Worm (Caenorhabditis elegans) whole organism, young adult: ENCODE measurements around the gene F59B10.2.

Experiments
- B0336.3 ChIP-seq: fragments of 200-800 bp; sonication (Bioruptor generic); IDR thresholded peaks from 2 replicates; pipeline ENCODE4 v1.3.6; 2022; ENCODE audit warnings: missing genetic modification characterization, missing compliant biosample characterization
- C06A6.2 ChIP-seq: fragments of 200-800 bp; sonication (Bioruptor generic); conservative IDR thresholded peaks from 2 replicates; pipeline ENCODE4 v1.3.6; 2022; ENCODE audit warnings: missing genetic modification characterization, missing compliant biosample characterization
- F49E8.2 ChIP-seq: sonication (generic microtip); optimal IDR thresholded peaks from 3 replicates; lab custom pipeline; 2017; ENCODE audit warnings: missing genetic modification characterization, mild to moderate bottlenecking, missing compliant biosample characterization, antibody characterized with exemption, moderate library complexity; ENCODE audit not compliant: insufficient read depth
- ama-1 ChIP-seq, 3 experiments: fragments of 150-350 bp in 1 of 3; sonication (generic microtip) in 2 of 3; optimal IDR thresholded peaks; 2 replicates each; lab custom pipeline; 2014 to 2018; ENCODE audit warnings: missing biosample characterization in 2 of 3, missing genetic modification characterization in 2 of 3, missing genetic modification reagents in 2 of 3
- attf-5 ChIP-seq: fragments of 200-800 bp; sonication (Bioruptor generic); optimal IDR thresholded peaks from 2 replicates; lab custom pipeline; 2018; ENCODE audit warnings: mild to moderate bottlenecking, missing genetic modification characterization, missing compliant biosample characterization
- ceh-100 ChIP-seq: fragments of 200-800 bp; sonication (Bioruptor generic); IDR thresholded peaks from 2 replicates; pipeline ENCODE4 v1.3.6; 2022; ENCODE audit warnings: missing genetic modification reagents, missing genetic modification characterization, missing compliant biosample characterization
- ceh-79 ChIP-seq: sonication (generic microtip); optimal IDR thresholded peaks from 2 replicates; lab custom pipeline; 2017; ENCODE audit warnings: mild to moderate bottlenecking, missing genetic modification characterization, missing compliant biosample characterization
- hmg-1.2 ChIP-seq: fragments of 200-800 bp; sonication (Bioruptor generic); IDR thresholded peaks from 2 replicates; pipeline ENCODE4 v1.3.6; 2022; ENCODE audit warnings: missing genetic modification reagents, missing genetic modification characterization, missing compliant biosample characterization
- lin-40 ChIP-seq: sonication (generic microtip); optimal IDR thresholded peaks from 2 replicates; lab custom pipeline; 2016; ENCODE audit warnings: missing genetic modification characterization, mild to moderate bottlenecking, missing compliant biosample characterization, missing genotype, missing genetic modification reagents
- nfya-1 ChIP-seq: sonication (generic microtip); optimal IDR thresholded peaks from 2 replicates; lab custom pipeline; 2017; ENCODE audit warnings: antibody characterized with exemption, missing compliant biosample characterization, missing genetic modification characterization, borderline replicate concordance; ENCODE audit not compliant: insufficient read depth
- pha-4 ChIP-seq: fragments of 150-350 bp; sonication (generic microtip); optimal IDR thresholded peaks from 2 replicates; lab custom pipeline; 2014; ENCODE audit warnings: missing biosample characterization, missing genetic modification reagents, missing genetic modification characterization
- sea-2 ChIP-seq: fragments of 200-800 bp; sonication (Bioruptor generic); IDR thresholded peaks from 2 replicates; pipeline ENCODE4 v1.3.6; 2022; ENCODE audit warnings: missing genetic modification characterization, missing compliant biosample characterization
- snpc-1.3 ChIP-seq: sonication (generic microtip); optimal IDR thresholded peaks from 2 replicates; lab custom pipeline; 2017; ENCODE audit warnings: missing genetic modification characterization, mild to moderate bottlenecking, missing compliant biosample characterization, antibody characterized with exemption, moderate library complexity, missing genotype, missing genetic modification reagents; ENCODE audit not compliant: insufficient read depth

- TF ChIP-seq attf-5 (GFP tag; lab: Kevin White, UChicago): peak; percentile 31
- peak; percentile 40 for TF ChIP-seq hmg-1.2 (GFP tag; lab: Robert Waterston, UW)
- peak; percentile 44 for TF ChIP-seq ama-1 (optimal IDR thresholded peaks at IDR 0.05; lab: Kevin White, UChicago)
- no peak for TF ChIP-seq ama-1 (GFP tag; optimal IDR thresholded peaks at IDR 0.05; lab: Kevin White, UChicago)
- no peak for TF ChIP-seq ceh-79
- TF ChIP-seq nfya-1 (tag; lab: Kevin White, UChicago): no peak
- TF ChIP-seq snpc-1.3 (tag; lab: Kevin White, UChicago): peak; percentile 25
- no peak; the same call in 1 of the 2 replicates for TF ChIP-seq ceh-100 (GFP tag; lab: Robert Waterston, UW)
- no peak for TF ChIP-seq lin-40 (tag; lab: Kevin White, UChicago)
- peak; percentile 54; the same call in 1 of the 2 replicates for TF ChIP-seq sea-2 (GFP tag; lab: Robert Waterston, UW)
- no peak; the same call in 1 of the 2 replicates for TF ChIP-seq B0336.3 (GFP tag; lab: Robert Waterston, UW)
- no peak for TF ChIP-seq C06A6.2
- TF ChIP-seq pha-4 (tag; lab: Kevin White, UChicago): no peak
- TF ChIP-seq F49E8.2 (tag; lab: Kevin White, UChicago): no peak
These were observed 34.0 kb upstream of the F59B10.2 start for ce11 chrII:10543457-10544137.
